Worm (Caenorhabditis elegans): ENCODE measurements around the gene gcy-5.

gcy-5 gene

DNA sequence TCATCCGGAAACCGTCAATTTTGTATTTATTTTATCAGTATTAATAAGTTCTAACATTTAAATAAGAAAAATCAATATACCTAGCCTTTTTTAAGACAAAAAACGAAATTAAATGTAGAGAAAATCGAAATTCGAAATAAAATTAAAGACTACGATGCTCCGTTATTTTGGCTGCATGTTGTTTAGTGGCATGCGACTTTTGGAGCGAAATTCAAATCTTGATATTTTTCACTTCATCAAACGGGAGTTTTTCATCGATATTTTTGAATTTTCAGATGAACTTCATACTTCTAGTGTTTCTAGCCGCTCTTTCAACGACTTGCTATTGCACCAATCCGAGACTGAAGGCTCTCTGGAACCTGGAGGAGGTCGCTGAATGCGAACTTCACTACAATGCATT lies 34.5 kb upstream of the gcy-5 start, which contains the start of gene C07E3.9:
TSS of gene C07E3.9 (plus strand) at position 270 of the 400 bp plus-strand sequence.
- TF ChIP-seq nfya-2 (GFP tag; IDR thresholded peaks at IDR 0.05) (no peak), nhr-90 (tag; optimal IDR thresholded peaks at IDR 0.05) (no peak), lin-35 (GFP tag; optimal IDR thresholded peaks at IDR 0.05) (peak in 1 of 3 experiments; percentile 58), efl-1 (GFP tag; optimal IDR thresholded peaks at IDR 0.05) (peak; percentile 53), dpl-1 (GFP tag; optimal IDR thresholded peaks at IDR 0.05) (peak; percentile 66), tbp1 (GFP tag; optimal IDR thresholded peaks at IDR 0.05) (no peak), attf-3 (GFP tag; conservative IDR thresholded peaks at IDR 0.05) (peak; percentile 90), lin-54 (GFP tag; optimal IDR thresholded peaks at IDR 0.05) (peak; percentile 79)

DNA sequence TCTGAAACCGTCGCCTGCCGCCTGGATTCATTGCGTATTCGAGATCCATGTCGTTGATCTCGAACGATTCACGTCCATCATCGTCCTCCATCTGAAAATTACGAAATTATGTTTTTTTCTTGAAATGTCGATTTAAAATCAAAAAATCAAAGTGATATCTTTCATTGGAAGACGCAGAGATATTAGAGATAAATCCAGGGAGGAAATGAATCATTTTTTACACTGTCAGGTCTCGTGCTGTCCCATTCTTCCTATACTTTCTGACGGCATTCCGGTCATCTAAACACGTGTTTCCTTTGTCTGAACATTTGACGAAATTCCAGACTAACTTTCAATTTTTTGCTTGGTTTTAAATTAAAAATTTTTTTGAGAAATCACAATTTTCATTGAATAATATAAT lies 33.9 kb upstream of the gcy-5 start, which contains the start of gene stip-1:
TSS of gene stip-1 (minus strand) at position 98 of the 400 bp plus-strand sequence.
- no peak for TF ChIP-seq B0019.2 (GFP tag; conservative IDR thresholded peaks at IDR 0.05)
- TF ChIP-seq dpff-1 (tag; optimal IDR thresholded peaks at IDR 0.05): no peak
- no peak for TF ChIP-seq xnd-1 (tag; optimal IDR thresholded peaks at IDR 0.05)
- TF ChIP-seq ceh-100 (GFP tag; IDR thresholded peaks at IDR 0.05): no peak
- TF ChIP-seq chd-7 (tag; optimal IDR thresholded peaks at IDR 0.05): no peak
- no peak for TF ChIP-seq cebp-1 (GFP tag; IDR thresholded peaks at IDR 0.05)
- peak; percentile 48 for TF ChIP-seq cebp-1 (tag; optimal IDR thresholded peaks at IDR 0.05)

DNA sequence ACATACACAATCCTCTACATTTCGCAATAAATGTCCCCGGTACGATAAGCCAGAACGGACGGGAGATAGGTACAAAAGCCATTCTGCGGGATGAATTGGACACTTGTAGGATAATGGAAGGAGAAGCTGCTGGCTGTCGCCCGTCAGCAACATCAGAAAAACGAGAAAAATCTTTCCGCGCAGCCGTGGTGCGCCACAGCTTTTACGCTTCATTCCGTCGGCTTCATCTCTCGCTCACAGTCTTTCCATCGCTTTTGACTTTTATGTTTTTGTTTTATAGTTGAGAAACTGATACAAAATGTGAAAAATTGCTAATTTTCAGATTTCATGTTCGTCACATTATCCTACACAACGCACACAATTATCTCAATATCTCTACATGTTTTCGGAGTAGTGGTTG lies 30.1 kb upstream of the gcy-5 start, which contains the start of gene C07E3.10:
TSS of gene C07E3.10 (plus strand) at position 301 of the 400 bp plus-strand sequence.
- TF ChIP-seq madf-6 (GFP tag; IDR thresholded peaks at IDR 0.05) (peak; percentile 37; the same call in 1 of the 2 replicates), ceh-40 (GFP tag; IDR thresholded peaks at IDR 0.05) (no peak), cebp-1 (GFP tag; IDR thresholded peaks at IDR 0.05) (no peak), cebp-1 (tag; optimal IDR thresholded peaks at IDR 0.05) (peak; percentile 53), nhr-179 (tag; optimal IDR thresholded peaks at IDR 0.05) (no peak)

DNA sequence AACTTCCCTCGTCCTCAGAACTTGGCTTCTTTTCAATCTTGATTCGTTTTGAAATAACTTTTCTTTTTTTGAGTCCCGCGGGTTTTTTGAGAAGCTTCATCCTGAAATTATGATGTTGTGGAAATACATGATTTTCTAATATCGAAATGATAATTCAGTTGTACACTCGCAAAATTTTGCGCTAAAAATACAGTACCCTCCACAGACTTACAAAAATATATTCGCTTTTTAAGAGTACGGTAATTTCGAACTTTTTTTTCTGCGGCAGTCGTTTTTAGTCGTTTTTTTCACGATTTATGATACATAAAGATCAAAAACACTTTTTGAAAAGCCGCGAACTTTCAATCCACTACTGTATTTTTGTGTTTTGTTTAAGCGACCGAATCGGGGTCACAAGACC lies 29.0 kb upstream of the gcy-5 start, which contains the start of gene pro-2:
TSS of gene pro-2 (minus strand) at position 101 of the 400 bp plus-strand sequence.
- no peak for TF ChIP-seq atf-7 (tag; optimal IDR thresholded peaks at IDR 0.05)
- TF ChIP-seq lsy-27 (tag; optimal IDR thresholded peaks at IDR 0.05; ENCODE audit: borderline replicate concordance, insufficient read depth): no peak
- no peak for TF ChIP-seq egl-18 (GFP tag; IDR thresholded peaks at IDR 0.05)
- no peak for TF ChIP-seq ztf-3 (GFP tag; optimal IDR thresholded peaks at IDR 0.05)
- no peak for TF ChIP-seq hmg-1.2 (GFP tag; IDR thresholded peaks at IDR 0.05)
- no peak for TF ChIP-seq attf-3 (GFP tag; conservative IDR thresholded peaks at IDR 0.05)
- no peak for TF ChIP-seq cebp-1 (GFP tag; IDR thresholded peaks at IDR 0.05)
- no peak for TF ChIP-seq cebp-1 (tag; optimal IDR thresholded peaks at IDR 0.05)
- TF ChIP-seq snpc-4 (GFP tag; optimal IDR thresholded peaks at IDR 0.05): no peak
- no peak for TF ChIP-seq snpc-4 (tag; optimal IDR thresholded peaks at IDR 0.05)
- no peak for TF ChIP-seq madf-3 (GFP tag; IDR thresholded peaks at IDR 0.05)
- no peak for TF ChIP-seq mel-28 (tag; optimal IDR thresholded peaks at IDR 0.05; ENCODE audit: borderline replicate concordance)
- TF ChIP-seq fkh-3 (tag; optimal IDR thresholded peaks at IDR 0.05): no peak
- no peak for TF ChIP-seq hlh-26 (GFP tag; conservative IDR thresholded peaks at IDR 0.05)
- TF ChIP-seq rpc-1 (optimal IDR thresholded peaks at IDR 0.05): no peak
- no peak for TF ChIP-seq rpc-1 (tag; optimal IDR thresholded peaks at IDR 0.05)
- TF ChIP-seq tbp1 (GFP tag; optimal IDR thresholded peaks at IDR 0.05): no peak
- no peak for TF ChIP-seq ceh-58 (GFP tag; IDR thresholded peaks at IDR 0.05)
- no peak for TF ChIP-seq nhr-179 (tag; optimal IDR thresholded peaks at IDR 0.05)
- TF ChIP-seq ceh-91 (GFP tag; IDR thresholded peaks at IDR 0.05): no peak
- TF ChIP-seq nhr-80 (tag; optimal IDR thresholded peaks at IDR 0.05): no peak
- TF ChIP-seq snpc-1.3 (tag; optimal IDR thresholded peaks at IDR 0.05; ENCODE audit: insufficient read depth): no peak
